Fruit fly (Drosophila melanogaster) whole organism, embryonic: Measurements from ENCODE around the gene CG32642.

Source experiments
- Abd-B ChIP-seq: fragments of 200-800 bp; sonication (Bioruptor generic); optimal IDR thresholded peaks from 2 replicates; lab custom pipeline; 2018; ENCODE audit warnings: missing biosample characterization, mild to moderate bottlenecking, missing genetic modification characterization, moderate library complexity
- Atf3 ChIP-seq: fragments of 200-800 bp; sonication (Bioruptor generic); optimal IDR thresholded peaks from 3 replicates; lab custom pipeline; 2016; ENCODE audit warnings: missing biosample characterization, missing genetic modification characterization
- CG10543 ChIP-seq: fragments of 200-800 bp; sonication (Bioruptor generic); optimal IDR thresholded peaks from 3 replicates; lab custom pipeline; 2017; ENCODE audit warnings: missing biosample characterization, mild to moderate bottlenecking, missing genetic modification characterization, moderate library complexity
- CG12104 ChIP-seq: fragments of 200-800 bp; sonication (Bioruptor generic); optimal IDR thresholded peaks from 3 replicates; lab custom pipeline; 2016; ENCODE audit warnings: missing biosample characterization, missing genetic modification characterization
- CG12299 ChIP-seq: fragments of 200-800 bp; sonication (Bioruptor generic); optimal IDR thresholded peaks from 2 replicates; lab custom pipeline; 2018; ENCODE audit warnings: missing biosample characterization, mild to moderate bottlenecking, missing genetic modification characterization
- CG12942 ChIP-seq: fragments of 200-800 bp; sonication (Bioruptor generic); optimal IDR thresholded peaks from 3 replicates; lab custom pipeline; 2016; ENCODE audit warnings: missing biosample characterization, missing genetic modification characterization
- CG13287 ChIP-seq: fragments of 200-800 bp; sonication (Bioruptor generic); IDR thresholded peaks from 2 replicates; pipeline ENCODE4 v1.3.6; 2022; ENCODE audit warnings: missing biosample characterization, missing genetic modification characterization; ENCODE audit not compliant: partially characterized antibody
- CG13424 ChIP-seq: fragments of 200-800 bp; sonication (Bioruptor generic); optimal IDR thresholded peaks from 2 replicates; lab custom pipeline; 2019; ENCODE audit warnings: missing biosample characterization, mild to moderate bottlenecking, missing genetic modification characterization, moderate library complexity
- CG13775 ChIP-seq: fragments of 200-800 bp; sonication (Bioruptor generic); optimal IDR thresholded peaks from 3 replicates; lab custom pipeline; 2017; ENCODE audit warnings: missing biosample characterization, mild to moderate bottlenecking, missing genetic modification characterization
- CG14710 ChIP-seq: fragments of 200-800 bp; sonication (Bioruptor generic); optimal IDR thresholded peaks from 3 replicates; lab custom pipeline; 2019; ENCODE audit warnings: missing biosample characterization, mild to moderate bottlenecking, missing genetic modification characterization, moderate library complexity
- CG14965 ChIP-seq: fragments of 200-800 bp; sonication (Bioruptor generic); optimal IDR thresholded peaks from 2 replicates; lab custom pipeline; 2016; ENCODE audit warnings: missing biosample characterization, missing genetic modification characterization, borderline replicate concordance
- CG15479 ChIP-seq: fragments of 200-800 bp; sonication (Bioruptor generic); optimal IDR thresholded peaks from 3 replicates; lab custom pipeline; 2019; ENCODE audit warnings: missing biosample characterization, mild to moderate bottlenecking, missing genetic modification characterization, moderate library complexity
- CG1647 ChIP-seq: fragments of 200-800 bp; sonication (Bioruptor generic); optimal IDR thresholded peaks from 3 replicates; lab custom pipeline; 2016; ENCODE audit warnings: missing biosample characterization, missing genetic modification characterization
- CG16779 ChIP-seq: fragments of 200-800 bp; sonication (Bioruptor generic); IDR thresholded peaks from 2 replicates; pipeline ENCODE4 v1.3.6; 2022; ENCODE audit warnings: missing biosample characterization, missing genetic modification characterization
- CG30403 ChIP-seq: fragments of 200-800 bp; sonication (Bioruptor generic); optimal IDR thresholded peaks from 3 replicates; lab custom pipeline; 2016; ENCODE audit warnings: missing biosample characterization, missing genetic modification characterization
- CG3163 ChIP-seq: fragments of 200-800 bp; sonication (Bioruptor generic); optimal IDR thresholded peaks from 3 replicates; lab custom pipeline; 2016; ENCODE audit warnings: missing biosample characterization, missing genetic modification characterization
- CG32532 ChIP-seq: fragments of 200-800 bp; sonication (Bioruptor generic); IDR thresholded peaks from 2 replicates; pipeline ENCODE4 v1.3.6; 2022; ENCODE audit warnings: missing biosample characterization, missing genetic modification characterization
- CG34422 ChIP-seq: fragments of 200-800 bp; sonication (Bioruptor generic); IDR thresholded peaks from 3 replicates; pipeline ENCODE4 v1.3.6; 2022; ENCODE audit warnings: missing biosample characterization, missing genetic modification characterization
- CG4360 ChIP-seq: fragments of 200-800 bp; sonication (Bioruptor generic); IDR thresholded peaks from 2 replicates; pipeline ENCODE4 v1.3.6; 2022; ENCODE audit warnings: missing biosample characterization, missing genetic modification characterization
- CG6654 ChIP-seq: fragments of 200-800 bp; sonication (Bioruptor generic); optimal IDR thresholded peaks from 2 replicates; lab custom pipeline; 2017; ENCODE audit warnings: missing biosample characterization, mild to moderate bottlenecking, missing genetic modification characterization
- CG7745 ChIP-seq: fragments of 200-800 bp; sonication (Bioruptor generic); optimal IDR thresholded peaks from 2 replicates; lab custom pipeline; 2018; ENCODE audit warnings: missing biosample characterization, mild to moderate bottlenecking, missing genetic modification characterization, moderate library complexity
- CG8359 ChIP-seq: fragments of 200-800 bp; sonication (Bioruptor generic); optimal IDR thresholded peaks from 2 replicates; lab custom pipeline; 2017; ENCODE audit warnings: missing biosample characterization, mild to moderate bottlenecking, missing genetic modification characterization, borderline replicate concordance
- CHES-1-like ChIP-seq: fragments of 200-800 bp; sonication (Bioruptor generic); optimal IDR thresholded peaks from 2 replicates; lab custom pipeline; 2016; ENCODE audit warnings: missing biosample characterization, missing genetic modification characterization
- CrebB ChIP-seq: fragments of 200-800 bp; sonication (Bioruptor generic); optimal IDR thresholded peaks from 3 replicates; lab custom pipeline; 2018; ENCODE audit warnings: missing biosample characterization, mild to moderate bottlenecking, missing genetic modification characterization
- Dref ChIP-seq: fragments of 200-800 bp; sonication (Bioruptor generic); IDR thresholded peaks from 2 replicates; pipeline ENCODE4 v1.3.6; 2022; ENCODE audit warnings: missing biosample characterization, missing genetic modification characterization
- Fer3 ChIP-seq: fragments of 200-800 bp; sonication (Bioruptor generic); optimal IDR thresholded peaks from 2 replicates; lab custom pipeline; 2018; ENCODE audit warnings: missing biosample characterization, mild to moderate bottlenecking, missing genetic modification characterization, moderate library complexity
- Hr51 ChIP-seq, 2 experiments: fragments of 200-800 bp; sonication (Bioruptor generic); optimal IDR thresholded peaks; 2 replicates in 1 of 2; 3 replicates in 1 of 2; lab custom pipeline; 2016 to 2018; ENCODE audit warnings: missing biosample characterization in 2 of 2, missing genetic modification characterization in 2 of 2, mild to moderate bottlenecking in 1 of 2, moderate library complexity in 1 of 2
- MBD-R2 ChIP-seq: fragments of 200-800 bp; sonication (Bioruptor generic); IDR thresholded peaks from 2 replicates; pipeline ENCODE4 v1.3.6; 2022; ENCODE audit warnings: missing biosample characterization, missing genetic modification characterization
- Meics ChIP-seq: fragments of 200-800 bp; sonication (Bioruptor generic); optimal IDR thresholded peaks from 2 replicates; lab custom pipeline; 2017; ENCODE audit warnings: missing biosample characterization, mild to moderate bottlenecking, missing genetic modification characterization
- Mes4 ChIP-seq: fragments of 200-800 bp; sonication (Bioruptor generic); optimal IDR thresholded peaks from 2 replicates; lab custom pipeline; 2016; ENCODE audit warnings: missing biosample characterization, missing genetic modification characterization
- NC2β ChIP-seq: fragments of 200-800 bp; sonication (Bioruptor generic); optimal IDR thresholded peaks from 2 replicates; lab custom pipeline; 2016; ENCODE audit warnings: missing biosample characterization, missing genetic modification characterization
- Pdp1 ChIP-seq, 2 experiments: fragments of 200-800 bp; sonication (Bioruptor generic); optimal IDR thresholded peaks; 3 replicates each; lab custom pipeline; 2016; ENCODE audit warnings: missing biosample characterization in 2 of 2, missing genetic modification characterization in 2 of 2, mild to moderate bottlenecking in 1 of 2, moderate library complexity in 1 of 2
- Six4 ChIP-seq: fragments of 200-800 bp; sonication (Bioruptor generic); optimal IDR thresholded peaks from 2 replicates; lab custom pipeline; 2016; ENCODE audit warnings: missing biosample characterization, missing genetic modification characterization
- Xbp1 ChIP-seq: fragments of 200-800 bp; sonication (Bioruptor generic); optimal IDR thresholded peaks from 3 replicates; lab custom pipeline; 2016; ENCODE audit warnings: missing biosample characterization, mild to moderate bottlenecking, missing genetic modification characterization
- cg ChIP-seq: fragments of 200-800 bp; sonication (Bioruptor generic); optimal IDR thresholded peaks from 3 replicates; lab custom pipeline; 2019; ENCODE audit warnings: missing biosample characterization, mild to moderate bottlenecking, missing genetic modification characterization, moderate library complexity
- cwo ChIP-seq: fragments of 200-800 bp; sonication (Bioruptor generic); optimal IDR thresholded peaks from 3 replicates; lab custom pipeline; 2017; ENCODE audit warnings: missing biosample characterization, missing genetic modification characterization, mild to moderate bottlenecking, moderate library complexity, missing genetic modification reagents
- dmrt11E ChIP-seq: fragments of 200-800 bp; sonication (Bioruptor generic); optimal IDR thresholded peaks from 3 replicates; lab custom pipeline; 2018; ENCODE audit warnings: missing biosample characterization, mild to moderate bottlenecking, missing genetic modification characterization, moderate library complexity
- fd102C ChIP-seq: fragments of 200-800 bp; sonication (Bioruptor generic); optimal IDR thresholded peaks from 2 replicates; lab custom pipeline; 2018; ENCODE audit warnings: missing biosample characterization, mild to moderate bottlenecking, missing genetic modification characterization, moderate library complexity
- fd96Cb ChIP-seq: fragments of 200-800 bp; sonication (Bioruptor generic); optimal IDR thresholded peaks from 2 replicates; lab custom pipeline; 2018; ENCODE audit warnings: missing biosample characterization, mild to moderate bottlenecking, missing genetic modification characterization, moderate library complexity
- fu2 ChIP-seq: fragments of 200-800 bp; sonication (Bioruptor generic); optimal IDR thresholded peaks from 2 replicates; lab custom pipeline; 2016; ENCODE audit warnings: missing biosample characterization, missing genetic modification characterization
- insv ChIP-seq, 2 experiments: fragments of 200-800 bp; sonication (Bioruptor generic); optimal IDR thresholded peaks; 3 replicates each; lab custom pipeline; 2016 to 2018; ENCODE audit warnings: missing biosample characterization in 2 of 2, missing genetic modification characterization in 2 of 2
- kni ChIP-seq: fragments of 200-800 bp; sonication (Bioruptor generic); optimal IDR thresholded peaks from 3 replicates; lab custom pipeline; 2017; ENCODE audit warnings: mild to moderate bottlenecking, missing biosample characterization, missing genetic modification reagents, missing genetic modification characterization
- odd ChIP-seq: fragments of 200-800 bp; sonication (Bioruptor generic); optimal IDR thresholded peaks from 2 replicates; lab custom pipeline; 2017; ENCODE audit warnings: missing biosample characterization, mild to moderate bottlenecking, missing genetic modification characterization
- otp ChIP-seq: fragments of 200-800 bp; sonication (Bioruptor generic); IDR thresholded peaks from 3 replicates; pipeline ENCODE4, ENCODE4 v1.3.6; 2022; ENCODE audit warnings: missing biosample characterization, missing genetic modification characterization
- pum ChIP-seq: fragments of 200-800 bp; sonication (Bioruptor generic); optimal IDR thresholded peaks from 2 replicates; lab custom pipeline; 2016; ENCODE audit warnings: missing biosample characterization, missing genetic modification characterization
- schlank ChIP-seq: fragments of 200-800 bp; sonication (Bioruptor generic); optimal IDR thresholded peaks from 2 replicates; lab custom pipeline; 2018; ENCODE audit warnings: missing biosample characterization, mild to moderate bottlenecking, missing genetic modification characterization
- slp2 ChIP-seq: fragments of 200-800 bp; sonication (Bioruptor generic); optimal IDR thresholded peaks from 2 replicates; lab custom pipeline; 2016; ENCODE audit warnings: missing biosample characterization, missing genetic modification characterization
- tup ChIP-seq: fragments of 200-800 bp; sonication (Bioruptor generic); optimal IDR thresholded peaks from 2 replicates; lab custom pipeline; 2016; ENCODE audit warnings: missing biosample characterization, mild to moderate bottlenecking, missing genetic modification characterization, moderate library complexity
- vvl ChIP-seq: fragments of 200-800 bp; sonication (Bioruptor generic); IDR thresholded peaks from 2 replicates; pipeline ENCODE4 v1.3.6; 2022; ENCODE audit warnings: missing biosample characterization, missing genetic modification characterization

CG32642 gene

dm6 chrX:12937825-12938520 is 21.0 kb upstream of the CG32642 start (continued):
- no peak for TF ChIP-seq CG6654 (GFP tag; lab: Kevin White, UChicago)
- TF ChIP-seq Pdp1 (GFP tag; optimal IDR thresholded peaks at IDR 0.05; lab: Kevin White, UChicago) = no peak
- no peak for TF ChIP-seq CG14965
- no peak for TF ChIP-seq CG12942
- peak; percentile 5 for TF ChIP-seq CG13775 (GFP tag; lab: Kevin White, UChicago)
- TF ChIP-seq tup (GFP tag; lab: Kevin White, UChicago) = no peak
- no peak for TF ChIP-seq Dref (GFP tag; lab: Robert Waterston, UW)
- no peak for TF ChIP-seq Atf3
- TF ChIP-seq CG15479 (GFP tag; lab: Kevin White, UChicago) = peak; percentile 31
- TF ChIP-seq CG30403 (GFP tag; lab: Kevin White, UChicago) = peak; percentile 29
- no peak for TF ChIP-seq CG16779 (GFP tag; lab: Robert Waterston, UW)
- no peak for TF ChIP-seq schlank (tag; lab: Kevin White, UChicago)
- peak; percentile 31; the same call in 1 of the 2 replicates for TF ChIP-seq vvl (GFP tag; lab: Robert Waterston, UW)
- TF ChIP-seq Fer3 = peak; percentile 49
- TF ChIP-seq insv (GFP tag; optimal IDR thresholded peaks at IDR 0.05; lab: Kevin White, UChicago) = peak in 1 of 2 experiments; percentile 45
- TF ChIP-seq Mes4 = no peak
- peak; percentile 30; the same call in 1 of the 2 replicates for TF ChIP-seq CG32532 (GFP tag; lab: Robert Waterston, UW)
- TF ChIP-seq CG34422 (GFP tag; lab: Robert Waterston, UW) = no peak
- peak; percentile 55 for TF ChIP-seq cwo
- no peak for TF ChIP-seq Xbp1
- no peak for TF ChIP-seq CG1647
- TF ChIP-seq MBD-R2 (GFP tag; lab: Robert Waterston, UW) = no peak
- no peak for TF ChIP-seq pum (GFP tag; lab: Kevin White, UChicago)
- no peak for TF ChIP-seq slp2
- TF ChIP-seq CHES-1-like = no peak
- TF ChIP-seq fu2 (GFP tag; lab: Kevin White, UChicago) = no peak
- no peak for TF ChIP-seq fd102C (GFP tag; lab: Kevin White, UChicago)
- TF ChIP-seq fd96Cb (tag; lab: Kevin White, UChicago) = peak; percentile 55
- TF ChIP-seq CG13287 = no peak
- no peak for TF ChIP-seq CG4360 (GFP tag; lab: Robert Waterston, UW)
- TF ChIP-seq dmrt11E (tag; lab: Kevin White, UChicago) = peak; percentile 17
- TF ChIP-seq CG12104 = no peak
- no peak for TF ChIP-seq CG7745 (tag; lab: Kevin White, UChicago)
- TF ChIP-seq CG14710 (tag; lab: Kevin White, UChicago) = peak; percentile 39
- no peak for TF ChIP-seq Six4 (GFP tag; lab: Kevin White, UChicago)
- TF ChIP-seq CG10543 = no peak
- TF ChIP-seq CG3163 (GFP tag; lab: Kevin White, UChicago) = no peak
- no peak for TF ChIP-seq kni (GFP tag; lab: Kevin White, UChicago)
- TF ChIP-seq CG8359 = no peak
- no peak for TF ChIP-seq CG12299 (tag; lab: Kevin White, UChicago)
- no peak for TF ChIP-seq CrebB (tag; lab: Kevin White, UChicago)
- TF ChIP-seq Hr51 (GFP tag; optimal IDR thresholded peaks at IDR 0.05; lab: Kevin White, UChicago) = peak in 1 of 2 experiments; percentile 58
- peak; percentile 66 for TF ChIP-seq CG13424 (tag; lab: Kevin White, UChicago)
- peak; percentile 89 for TF ChIP-seq cg (GFP tag; lab: Kevin White, UChicago)
- TF ChIP-seq otp (GFP tag; lab: Robert Waterston, UW) = no peak
- TF ChIP-seq Abd-B (GFP tag; lab: Kevin White, UChicago) = peak; percentile 16
- TF ChIP-seq odd (GFP tag; lab: Kevin White, UChicago) = no peak
- peak; percentile 63 for TF ChIP-seq Meics (GFP tag; lab: Kevin White, UChicago)
- TF ChIP-seq NC2β = no peak
